Worm (Caenorhabditis elegans) whole organism, late embryonic: ENCODE results near the gene mlt-10.

Experiments used
- Y22D7AL.16 ChIP-seq: sonication (generic microtip); optimal IDR thresholded peaks from 2 replicates; lab custom pipeline; 2016; ENCODE audit warnings: missing genetic modification characterization, missing compliant biosample characterization
- ama-1 ChIP-seq: fragments of 150-350 bp; optimal IDR thresholded peaks from 2 replicates; lab custom pipeline; 2014
- ceh-31 ChIP-seq: sonication (generic microtip); optimal IDR thresholded peaks from 2 replicates; lab custom pipeline; 2016; ENCODE audit warnings: missing genetic modification characterization, missing compliant biosample characterization
- dve-1 ChIP-seq: sonication (generic microtip); optimal IDR thresholded peaks from 2 replicates; lab custom pipeline; 2017; ENCODE audit warnings: antibody characterized with exemption, mild to moderate bottlenecking, missing genetic modification characterization, missing compliant biosample characterization
- hlh-15 ChIP-seq: sonication (generic microtip); optimal IDR thresholded peaks from 2 replicates; lab custom pipeline; 2016; ENCODE audit warnings: missing genetic modification characterization, missing compliant biosample characterization
- madf-2 ChIP-seq: sonication (generic microtip); optimal IDR thresholded peaks from 2 replicates; lab custom pipeline; 2017; ENCODE audit warnings: missing genetic modification characterization, missing compliant biosample characterization
- nfya-1 ChIP-seq: sonication (generic microtip); optimal IDR thresholded peaks from 2 replicates; lab custom pipeline; 2017; ENCODE audit warnings: missing genetic modification characterization, mild to moderate bottlenecking, missing compliant biosample characterization, antibody characterized with exemption, moderate library complexity
- pat-9 ChIP-seq: fragments of 200-800 bp; sonication (Bioruptor generic); optimal IDR thresholded peaks from 2 replicates; lab custom pipeline; 2018; ENCODE audit warnings: mild to moderate bottlenecking, missing genetic modification characterization, moderate library complexity, missing compliant biosample characterization
- pqm-1 ChIP-seq: sonication (generic microtip); optimal IDR thresholded peaks from 2 replicates; lab custom pipeline; 2016; ENCODE audit warnings: missing genetic modification characterization, missing compliant biosample characterization
- rnt-1 ChIP-seq: sonication (generic microtip); optimal IDR thresholded peaks from 2 replicates; lab custom pipeline; 2016; ENCODE audit warnings: missing genetic modification characterization, missing compliant biosample characterization
- tbx-2 ChIP-seq: sonication (generic microtip); optimal IDR thresholded peaks from 2 replicates; lab custom pipeline; 2016; ENCODE audit warnings: missing genetic modification characterization, missing compliant biosample characterization

DNA sequence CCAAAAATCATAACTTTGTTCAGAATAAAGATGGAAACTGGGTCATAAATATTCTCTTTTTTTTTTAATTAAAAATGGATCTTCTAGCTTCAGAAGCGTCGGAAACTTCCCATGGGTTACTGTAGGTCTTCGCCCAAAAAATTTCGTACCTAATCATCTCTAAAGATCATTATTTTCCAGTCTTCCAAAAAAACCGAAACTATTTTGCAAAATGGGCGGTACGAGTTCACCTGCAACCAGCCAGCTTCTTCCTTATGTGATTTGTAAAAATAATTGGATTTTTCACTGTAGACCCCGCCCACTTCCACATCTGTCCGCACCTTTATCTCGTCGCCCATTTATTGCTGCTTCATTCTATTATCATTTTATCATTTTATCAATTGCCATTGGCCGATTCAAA is at the start of gene mlt-10:
- no peak for TF ChIP-seq madf-2 (tag; lab: Kevin White, UChicago)
- TF ChIP-seq ama-1 (lab: Kevin White, UChicago), result no peak
- TF ChIP-seq Y22D7AL.16 (tag; lab: Kevin White, UChicago), result no peak
- no peak for TF ChIP-seq pat-9
- no peak for TF ChIP-seq hlh-15 (tag; lab: Kevin White, UChicago)
- no peak for TF ChIP-seq nfya-1 (tag; lab: Kevin White, UChicago)
- TF ChIP-seq tbx-2 (tag; lab: Kevin White, UChicago), result no peak
- TF ChIP-seq rnt-1, result no peak
- no peak for TF ChIP-seq ceh-31 (tag; lab: Kevin White, UChicago)
- no peak for TF ChIP-seq pqm-1 (tag; lab: Kevin White, UChicago)
- no peak for TF ChIP-seq dve-1 (tag; lab: Kevin White, UChicago)
